Worm (Caenorhabditis elegans) whole organism, L4/young adult: ENCODE results near the gene fbxa-86.

Experiments
- W03F9.2 ChIP-seq: fragments of 150-350 bp; optimal IDR thresholded peaks from 2 replicates; lab custom pipeline; 2014; ENCODE audit warnings: missing biosample characterization, missing genetic modification characterization
- dao-5 ChIP-seq: sonication (generic microtip); optimal IDR thresholded peaks from 2 replicates; lab custom pipeline; 2016; ENCODE audit warnings: missing genotype, missing genetic modification characterization, moderate library complexity, missing compliant biosample characterization

ce11 chrIV:4889613-4890012, 48.2 kb downstream of the fbxa-86 start, which contains the start of gene sgnh-1:
- TF ChIP-seq W03F9.2 = no peak
- no peak for TF ChIP-seq dao-5 (tag; lab: Kevin White, UChicago)
